Worm (Caenorhabditis elegans) whole organism, L1 larva: ENCODE measurements around the gene M04G7.5.

Experiments used
- C16A3.4 ChIP-seq: fragments of 150-350 bp; optimal IDR thresholded peaks from 2 replicates; lab custom pipeline; 2014; ENCODE audit warnings: missing biosample characterization, missing genetic modification characterization
- C34B4.2 ChIP-seq: sonication (generic microtip); optimal IDR thresholded peaks from 2 replicates; lab custom pipeline; 2017; ENCODE audit warnings: mild to moderate bottlenecking, missing genetic modification characterization, missing compliant biosample characterization
- F16B12.6 ChIP-seq: fragments of 150-350 bp; optimal IDR thresholded peaks from 2 replicates; lab custom pipeline; 2014; ENCODE audit warnings: missing biosample characterization, missing genetic modification characterization
- Y116A8C.19 ChIP-seq: sonication (generic microtip); optimal IDR thresholded peaks from 2 replicates; lab custom pipeline; 2016; ENCODE audit warnings: missing compliant biosample characterization, missing genetic modification characterization, borderline replicate concordance
- aha-1 ChIP-seq: fragments of 150-350 bp; optimal IDR thresholded peaks from 2 replicates; lab custom pipeline; 2014; ENCODE audit warnings: missing biosample characterization, missing genetic modification characterization
- ama-1 ChIP-seq: fragments of 150-350 bp; optimal IDR thresholded peaks from 2 replicates; lab custom pipeline; 2014
- blmp-1 ChIP-seq: fragments of 150-350 bp; optimal IDR thresholded peaks from 2 replicates; lab custom pipeline; 2014; ENCODE audit warnings: missing biosample characterization, missing genetic modification characterization
- ceh-63 ChIP-seq: fragments of 200-800 bp; sonication (Bioruptor generic); optimal IDR thresholded peaks from 2 replicates; lab custom pipeline; 2018; ENCODE audit warnings: mild to moderate bottlenecking, missing genetic modification characterization, missing compliant biosample characterization
- ceh-8 ChIP-seq: fragments of 200-800 bp; sonication (Bioruptor generic); optimal IDR thresholded peaks from 2 replicates; lab custom pipeline; 2018; ENCODE audit warnings: mild to moderate bottlenecking, missing genetic modification characterization, moderate library complexity, missing compliant biosample characterization
- ceh-90 ChIP-seq: sonication (generic microtip); optimal IDR thresholded peaks from 2 replicates; lab custom pipeline; 2016; ENCODE audit warnings: missing genetic modification characterization, missing compliant biosample characterization
- efl-3 ChIP-seq: fragments of 200-800 bp; sonication (Bioruptor generic); optimal IDR thresholded peaks from 2 replicates; lab custom pipeline; 2018; ENCODE audit warnings: mild to moderate bottlenecking, missing genetic modification characterization, missing compliant biosample characterization
- egl-27 ChIP-seq, 2 experiments: fragments of 150-350 bp in 1 of 2; sonication (generic microtip); optimal IDR thresholded peaks; 3 replicates each; lab custom pipeline; 2017 to 2018; ENCODE audit warnings: missing biosample characterization in 2 of 2, missing genetic modification characterization in 2 of 2, missing genetic modification reagents in 2 of 2
- elt-2 ChIP-seq: sonication (generic microtip); optimal IDR thresholded peaks from 2 replicates; lab custom pipeline; 2016; ENCODE audit warnings: missing genetic modification characterization, mild to moderate bottlenecking, inconsistent platforms, missing compliant biosample characterization, missing genetic modification reagents
- elt-3 ChIP-seq, 6 experiments: fragments of 150-350 bp in 1 of 6; sonication (generic microtip); optimal IDR thresholded peaks; 2 replicates each; lab custom pipeline; 2017 to 2018; ENCODE audit warnings: missing biosample characterization in 6 of 6, missing genetic modification characterization in 6 of 6, inconsistent platforms in 1 of 6
- fkh-4 ChIP-seq: sonication (generic microtip); optimal IDR thresholded peaks from 2 replicates; lab custom pipeline; 2016; ENCODE audit warnings: missing compliant biosample characterization, missing genetic modification characterization, borderline replicate concordance
- fkh-8 ChIP-seq: sonication (generic microtip); optimal IDR thresholded peaks from 2 replicates; lab custom pipeline; 2016; ENCODE audit warnings: mild to moderate bottlenecking, missing genetic modification characterization, missing compliant biosample characterization
- grh-1 ChIP-seq: fragments of 200-800 bp; sonication (Bioruptor generic); IDR thresholded peaks from 2 replicates; pipeline ENCODE4 v1.3.6; 2022; ENCODE audit warnings: missing genetic modification reagents, missing genetic modification characterization, missing compliant biosample characterization
- hlh-17 ChIP-seq: fragments of 200-800 bp; sonication (Bioruptor generic); optimal IDR thresholded peaks from 2 replicates; lab custom pipeline; 2018; ENCODE audit warnings: missing genetic modification characterization, mild to moderate bottlenecking, missing compliant biosample characterization, moderate library complexity, borderline replicate concordance
- hlh-4 ChIP-seq: sonication (generic microtip); optimal IDR thresholded peaks from 2 replicates; lab custom pipeline; 2016; ENCODE audit warnings: mild to moderate bottlenecking, missing genetic modification characterization, missing compliant biosample characterization
- hpl-2 ChIP-seq: fragments of 150-350 bp; optimal IDR thresholded peaks from 2 replicates; lab custom pipeline; 2014; ENCODE audit warnings: missing biosample characterization, missing genetic modification reagents, missing genetic modification characterization
- irx-1 ChIP-seq: sonication (generic microtip); optimal IDR thresholded peaks from 2 replicates; lab custom pipeline; 2016; ENCODE audit warnings: missing genetic modification characterization, missing compliant biosample characterization
- jun-1 ChIP-seq: fragments of 150-350 bp; optimal IDR thresholded peaks from 2 replicates; lab custom pipeline; 2014; ENCODE audit warnings: missing biosample characterization, missing genetic modification reagents, missing genetic modification characterization
- lin-14 ChIP-seq: fragments of 200-800 bp; sonication (Bioruptor generic); optimal IDR thresholded peaks from 2 replicates; lab custom pipeline; 2018; ENCODE audit warnings: mild to moderate bottlenecking, missing genetic modification characterization, moderate library complexity, missing compliant biosample characterization
- lin-39 ChIP-seq: fragments of 150-350 bp; optimal IDR thresholded peaks from 2 replicates; lab custom pipeline; 2014; ENCODE audit warnings: missing biosample characterization, missing genetic modification reagents, missing genetic modification characterization
- lir-3 ChIP-seq: sonication (generic microtip); optimal IDR thresholded peaks from 2 replicates; lab custom pipeline; 2016; ENCODE audit warnings: mild to moderate bottlenecking, missing genetic modification characterization, moderate library complexity, missing compliant biosample characterization; ENCODE audit not compliant: poor library complexity
- mab-9 ChIP-seq: fragments of 200-800 bp; sonication (Bioruptor generic); IDR thresholded peaks from 2 replicates; pipeline ENCODE4 v1.3.6; 2022; ENCODE audit warnings: missing genetic modification reagents, missing genetic modification characterization, missing compliant biosample characterization
- mdl-1 ChIP-seq, 2 experiments: fragments of 150-350 bp; optimal IDR thresholded peaks; 2 replicates each; lab custom pipeline; 2014 to 2017; ENCODE audit warnings: missing biosample characterization in 2 of 2, missing genetic modification characterization in 2 of 2, inconsistent platforms in 1 of 2
- mef-2 ChIP-seq: fragments of 150-350 bp; optimal IDR thresholded peaks from 2 replicates; lab custom pipeline; 2014; ENCODE audit warnings: missing biosample characterization, missing genetic modification characterization
- nhr-11 ChIP-seq: fragments of 150-350 bp; optimal IDR thresholded peaks from 2 replicates; lab custom pipeline; 2014; ENCODE audit warnings: missing biosample characterization, missing genetic modification characterization
- nhr-12 ChIP-seq: sonication (generic microtip); optimal IDR thresholded peaks from 2 replicates; lab custom pipeline; 2017; ENCODE audit warnings: missing biosample characterization, missing genetic modification characterization
- nhr-19 ChIP-seq: fragments of 200-800 bp; sonication (Bioruptor generic); conservative IDR thresholded peaks from 2 replicates; pipeline ENCODE4 v1.3.6; 2022; ENCODE audit warnings: missing genetic modification characterization, missing compliant biosample characterization
- nhr-20 ChIP-seq: sonication (generic microtip); optimal IDR thresholded peaks from 2 replicates; lab custom pipeline; 2016; ENCODE audit warnings: mild to moderate bottlenecking, missing genetic modification characterization, missing compliant biosample characterization
- nhr-237 ChIP-seq: fragments of 150-350 bp; optimal IDR thresholded peaks from 2 replicates; lab custom pipeline; 2014; ENCODE audit warnings: missing biosample characterization, missing genetic modification characterization
- nhr-47 ChIP-seq: sonication (generic microtip); optimal IDR thresholded peaks from 2 replicates; lab custom pipeline; 2016; ENCODE audit warnings: mild to moderate bottlenecking, missing genetic modification characterization, moderate library complexity, missing compliant biosample characterization
- nhr-71 ChIP-seq: sonication (generic microtip); optimal IDR thresholded peaks from 2 replicates; lab custom pipeline; 2016; ENCODE audit warnings: mild to moderate bottlenecking, missing genetic modification characterization, moderate library complexity, missing compliant biosample characterization
- nhr-76 ChIP-seq: sonication (generic microtip); optimal IDR thresholded peaks from 2 replicates; lab custom pipeline; 2017; ENCODE audit warnings: missing biosample characterization, missing genetic modification characterization
- nhr-84 ChIP-seq: sonication (generic microtip); optimal IDR thresholded peaks from 2 replicates; lab custom pipeline; 2017; ENCODE audit warnings: missing biosample characterization, missing genetic modification characterization
- nhr-90 ChIP-seq: sonication (generic microtip); optimal IDR thresholded peaks from 2 replicates; lab custom pipeline; 2016; ENCODE audit warnings: mild to moderate bottlenecking, missing genetic modification characterization, missing compliant biosample characterization; ENCODE audit not compliant: poor library complexity
- pag-3 ChIP-seq: sonication (generic microtip); optimal IDR thresholded peaks from 2 replicates; lab custom pipeline; 2017; ENCODE audit warnings: missing genetic modification characterization, mild to moderate bottlenecking, missing compliant biosample characterization, antibody characterized with exemption, borderline replicate concordance; ENCODE audit not compliant: insufficient read depth
- snpc-4 ChIP-seq: fragments of 150-350 bp; optimal IDR thresholded peaks from 2 replicates; lab custom pipeline; 2014; ENCODE audit warnings: missing biosample characterization, missing genetic modification characterization
- sox-4 ChIP-seq: sonication (generic microtip); optimal IDR thresholded peaks from 2 replicates; lab custom pipeline; 2016; ENCODE audit warnings: missing genetic modification characterization, missing compliant biosample characterization
- sup-37 ChIP-seq: fragments of 200-800 bp; sonication (Bioruptor generic); optimal IDR thresholded peaks from 2 replicates; lab custom pipeline; 2018; ENCODE audit warnings: mild to moderate bottlenecking, missing genetic modification characterization, missing compliant biosample characterization
- swsn-7 ChIP-seq: sonication (generic microtip); optimal IDR thresholded peaks from 2 replicates; lab custom pipeline; 2016; ENCODE audit warnings: missing genetic modification characterization, missing compliant biosample characterization
- tbx-2 ChIP-seq: sonication (generic microtip); optimal IDR thresholded peaks from 2 replicates; lab custom pipeline; 2016; ENCODE audit warnings: missing genetic modification characterization, missing compliant biosample characterization
- unc-130 ChIP-seq: fragments of 150-350 bp; optimal IDR thresholded peaks from 2 replicates; lab custom pipeline; 2017; ENCODE audit warnings: missing biosample characterization, missing genetic modification characterization, inconsistent platforms
- unc-62 ChIP-seq: fragments of 150-350 bp; optimal IDR thresholded peaks from 2 replicates; lab custom pipeline; 2014; ENCODE audit warnings: missing biosample characterization, missing genetic modification reagents, missing genetic modification characterization
- unc-86 ChIP-seq: sonication (generic microtip); optimal IDR thresholded peaks from 2 replicates; lab custom pipeline; 2016; ENCODE audit warnings: missing genetic modification characterization, missing compliant biosample characterization
- unc-98 ChIP-seq: fragments of 200-800 bp; sonication (Bioruptor generic); IDR thresholded peaks from 2 replicates; pipeline ENCODE4 v1.3.6; 2022; ENCODE audit warnings: missing genetic modification characterization, missing compliant biosample characterization
- xbp-1 ChIP-seq: sonication (generic microtip); optimal IDR thresholded peaks from 2 replicates; lab custom pipeline; 2016; ENCODE audit warnings: missing genetic modification characterization, missing compliant biosample characterization
- zip-4 ChIP-seq: fragments of 200-800 bp; sonication (Bioruptor generic); optimal IDR thresholded peaks from 2 replicates; lab custom pipeline; 2018; ENCODE audit warnings: mild to moderate bottlenecking, missing genetic modification characterization, moderate library complexity, missing compliant biosample characterization
- ztf-11 ChIP-seq, 2 experiments: sonication (generic microtip); optimal IDR thresholded peaks; 2 replicates each; lab custom pipeline; 2016 to 2017; ENCODE audit warnings: missing genetic modification characterization in 2 of 2, missing biosample characterization in 1 of 2, missing compliant biosample characterization in 1 of 2
- ztf-4 ChIP-seq: fragments of 150-350 bp; optimal IDR thresholded peaks from 2 replicates; lab custom pipeline; 2014; ENCODE audit warnings: missing biosample characterization, missing genetic modification characterization

The M04G7.5 gene

ce11 chrIV:410420-410891 lies 44.4 kb upstream of the M04G7.5 start, which contains the start of gene T07A9.12 (continued):
- TF ChIP-seq aha-1 (no peak), snpc-4 (tag; lab: Kevin White, UChicago) (no peak), mef-2 (tag; lab: Kevin White, UChicago) (peak; percentile 23), nhr-47 (tag; lab: Kevin White, UChicago) (peak; percentile 81), nhr-237 (tag; lab: Kevin White, UChicago) (peak; percentile 42), ceh-63 (GFP tag; lab: Kevin White, UChicago) (no peak), unc-86 (tag; lab: Kevin White, UChicago) (peak; percentile 51), sox-4 (tag; lab: Kevin White, UChicago) (peak; percentile 55), nhr-90 (tag; lab: Kevin White, UChicago) (peak; percentile 77), swsn-7 (tag; lab: Kevin White, UChicago) (peak; percentile 80), ztf-4 (no peak), nhr-19 (GFP tag; lab: Robert Waterston, UW) (peak; percentile 73), hlh-4 (tag; lab: Kevin White, UChicago) (no peak), mab-9 (no peak), C16A3.4 (tag; lab: Kevin White, UChicago) (peak; percentile 85), ceh-8 (GFP tag; lab: Kevin White, UChicago) (no peak), mdl-1 (tag; optimal IDR thresholded peaks at IDR 0.05; lab: Kevin White, UChicago) (peak in 1 of 2 experiments; percentile 50), nhr-71 (tag; lab: Kevin White, UChicago) (peak; percentile 90), zip-4 (GFP tag; lab: Kevin White, UChicago) (no peak), fkh-8 (tag; lab: Kevin White, UChicago) (peak; percentile 83), elt-3 (tag; optimal IDR thresholded peaks at IDR 0.05; lab: Kevin White, UChicago) (no peak), ztf-11 (tag; optimal IDR thresholded peaks at IDR 0.05; lab: Kevin White, UChicago) (peak in 1 of 2 experiments; percentile 43), grh-1 (GFP tag; lab: Robert Waterston, UW) (no peak), F16B12.6 (tag; lab: Kevin White, UChicago) (peak; percentile 25), unc-130 (tag; lab: Kevin White, UChicago) (peak; percentile 77), sup-37 (no peak), tbx-2 (tag; lab: Kevin White, UChicago) (peak; percentile 82), nhr-76 (tag; lab: Kevin White, UChicago) (no peak), irx-1 (tag; lab: Kevin White, UChicago) (peak; percentile 35), elt-2 (tag; lab: Kevin White, UChicago) (peak; percentile 66), hlh-17 (no peak), xbp-1 (tag; lab: Kevin White, UChicago) (peak; percentile 69), unc-62 (GFP tag; lab: Kevin White, UChicago) (no peak), lin-39 (tag; lab: Kevin White, UChicago) (no peak), ceh-90 (tag; lab: Kevin White, UChicago) (peak; percentile 33), ama-1 (lab: Kevin White, UChicago) (no peak), lin-14 (GFP tag; lab: Kevin White, UChicago) (no peak), pag-3 (tag; lab: Kevin White, UChicago) (no peak), unc-98 (GFP tag; lab: Robert Waterston, UW) (peak; percentile 71), nhr-20 (tag; lab: Kevin White, UChicago) (peak; percentile 81), hpl-2 (no peak), C34B4.2 (no peak), blmp-1 (peak; percentile 32), lir-3 (peak; percentile 84), nhr-12 (tag; lab: Kevin White, UChicago) (no peak), jun-1 (tag; lab: Kevin White, UChicago) (peak; percentile 63), nhr-84 (tag; lab: Kevin White, UChicago) (no peak), Y116A8C.19 (tag; lab: Kevin White, UChicago) (peak; percentile 41), nhr-11 (no peak), efl-3 (GFP tag; lab: Kevin White, UChicago) (no peak), egl-27 (tag; optimal IDR thresholded peaks at IDR 0.05; lab: Kevin White, UChicago) (peak in 1 of 2 experiments; percentile 50), fkh-4 (tag; lab: Kevin White, UChicago) (no peak)
